Fruit fly (Drosophila melanogaster) whole organism, embryonic: ENCODE results near the gene MYPT-75D.

Source experiments
- Atf6 ChIP-seq: fragments of 200-800 bp; sonication (Bioruptor generic); IDR thresholded peaks from 2 replicates; pipeline ENCODE4 v1.3.6; 2022; ENCODE audit warnings: missing biosample characterization, missing genetic modification characterization
- BEAF-32 ChIP-seq: fragments of 200-800 bp; sonication (Bioruptor generic); optimal IDR thresholded peaks from 3 replicates; lab custom pipeline; 2017; ENCODE audit warnings: missing biosample characterization, missing genetic modification characterization, mild to moderate bottlenecking, moderate library complexity, missing genetic modification reagents
- Bdp1 ChIP-seq: fragments of 200-800 bp; sonication (Bioruptor generic); optimal IDR thresholded peaks from 3 replicates; lab custom pipeline; 2016; ENCODE audit warnings: missing biosample characterization, missing genetic modification characterization
- CG10267 ChIP-seq: fragments of 200-800 bp; sonication (Bioruptor generic); optimal IDR thresholded peaks from 2 replicates; lab custom pipeline; 2018; ENCODE audit warnings: missing biosample characterization, mild to moderate bottlenecking, missing genetic modification characterization, moderate library complexity
- CG10321 ChIP-seq: fragments of 200-800 bp; sonication (Bioruptor generic); IDR thresholded peaks from 2 replicates; pipeline ENCODE4 v1.3.6; 2022; ENCODE audit warnings: missing biosample characterization, missing genetic modification characterization
- CG10654 ChIP-seq: fragments of 200-800 bp; sonication (Bioruptor generic); optimal IDR thresholded peaks from 2 replicates; lab custom pipeline; 2016; ENCODE audit warnings: missing biosample characterization, missing genetic modification characterization
- CG10979 ChIP-seq: fragments of 200-800 bp; sonication (Bioruptor generic); optimal IDR thresholded peaks from 2 replicates; lab custom pipeline; 2018; ENCODE audit warnings: missing biosample characterization, mild to moderate bottlenecking, missing genetic modification characterization, moderate library complexity
- CG12299 ChIP-seq: fragments of 200-800 bp; sonication (Bioruptor generic); optimal IDR thresholded peaks from 2 replicates; lab custom pipeline; 2018; ENCODE audit warnings: missing biosample characterization, mild to moderate bottlenecking, missing genetic modification characterization
- CG12769 ChIP-seq: fragments of 200-800 bp; sonication (Bioruptor generic); optimal IDR thresholded peaks from 2 replicates; lab custom pipeline; 2019; ENCODE audit warnings: missing biosample characterization, mild to moderate bottlenecking, missing genetic modification characterization, moderate library complexity
- CG13296 ChIP-seq: fragments of 200-800 bp; sonication (Bioruptor generic); optimal IDR thresholded peaks from 3 replicates; lab custom pipeline; 2018; ENCODE audit warnings: missing biosample characterization, mild to moderate bottlenecking, missing genetic modification characterization
- CG13775 ChIP-seq: fragments of 200-800 bp; sonication (Bioruptor generic); optimal IDR thresholded peaks from 3 replicates; lab custom pipeline; 2017; ENCODE audit warnings: missing biosample characterization, mild to moderate bottlenecking, missing genetic modification characterization
- CG14441 ChIP-seq: fragments of 200-800 bp; sonication (Bioruptor generic); IDR thresholded peaks from 2 replicates; pipeline ENCODE4 v1.3.6; 2022; ENCODE audit warnings: missing biosample characterization, missing genetic modification characterization
- CG14667 ChIP-seq: fragments of 200-800 bp; sonication (Bioruptor generic); IDR thresholded peaks from 2 replicates; pipeline ENCODE4 v1.3.6; 2022; ENCODE audit warnings: missing biosample characterization, missing genetic modification characterization
- CG1602 ChIP-seq: fragments of 200-800 bp; sonication (Bioruptor generic); optimal IDR thresholded peaks from 3 replicates; lab custom pipeline; 2016; ENCODE audit warnings: missing biosample characterization, missing genetic modification characterization
- CG1603 ChIP-seq: fragments of 200-800 bp; sonication (Bioruptor generic); optimal IDR thresholded peaks from 2 replicates; lab custom pipeline; 2019; ENCODE audit warnings: missing biosample characterization, mild to moderate bottlenecking, missing genetic modification characterization, moderate library complexity
- CG17385 ChIP-seq: fragments of 200-800 bp; sonication (Bioruptor generic); optimal IDR thresholded peaks from 3 replicates; lab custom pipeline; 2018; ENCODE audit warnings: missing biosample characterization, mild to moderate bottlenecking, missing genetic modification characterization
- CG17612 ChIP-seq: fragments of 200-800 bp; sonication (Bioruptor generic); IDR thresholded peaks from 2 replicates; pipeline ENCODE4 v1.3.6; 2022; ENCODE audit warnings: missing biosample characterization, missing genetic modification characterization
- CG17829 ChIP-seq: fragments of 200-800 bp; optimal IDR thresholded peaks from 2 replicates; lab custom pipeline; 2019; ENCODE audit warnings: missing biosample characterization, mild to moderate bottlenecking, missing genetic modification characterization, moderate library complexity
- CG1792 ChIP-seq: fragments of 200-800 bp; sonication (Bioruptor generic); optimal IDR thresholded peaks from 2 replicates; lab custom pipeline; 2016; ENCODE audit warnings: missing biosample characterization, missing genetic modification characterization
- CG2678 ChIP-seq: fragments of 200-800 bp; sonication (Bioruptor generic); optimal IDR thresholded peaks from 3 replicates; lab custom pipeline; 2019; ENCODE audit warnings: missing biosample characterization, mild to moderate bottlenecking, missing genetic modification characterization, moderate library complexity
- CG34422 ChIP-seq: fragments of 200-800 bp; sonication (Bioruptor generic); IDR thresholded peaks from 3 replicates; pipeline ENCODE4 v1.3.6; 2022; ENCODE audit warnings: missing biosample characterization, missing genetic modification characterization
- CG3995 ChIP-seq: fragments of 200-800 bp; sonication (Bioruptor generic); optimal IDR thresholded peaks from 3 replicates; lab custom pipeline; 2016; ENCODE audit warnings: missing biosample characterization, missing genetic modification characterization
- CG6272 ChIP-seq: fragments of 200-800 bp; sonication (Bioruptor generic); IDR thresholded peaks from 2 replicates; pipeline ENCODE4 v1.3.6; 2022; ENCODE audit warnings: missing biosample characterization, missing genetic modification characterization
- CG7839 ChIP-seq: fragments of 200-800 bp; sonication (Bioruptor generic); optimal IDR thresholded peaks from 3 replicates; lab custom pipeline; 2018; ENCODE audit warnings: missing biosample characterization, mild to moderate bottlenecking, missing genetic modification characterization, moderate library complexity
- CG8290 ChIP-seq, 3 experiments: fragments of 200-800 bp; sonication (Bioruptor generic); optimal IDR thresholded peaks; 2 replicates each; lab custom pipeline; 2016 to 2019; ENCODE audit warnings: missing biosample characterization in 3 of 3, missing genetic modification characterization in 3 of 3, mild to moderate bottlenecking in 2 of 3, moderate library complexity in 1 of 3
- CG9437 ChIP-seq: fragments of 200-800 bp; sonication (Bioruptor generic); optimal IDR thresholded peaks from 2 replicates; lab custom pipeline; 2018; ENCODE audit warnings: missing biosample characterization, mild to moderate bottlenecking, missing genetic modification characterization
- Gug ChIP-seq: fragments of 200-800 bp; sonication (Bioruptor generic); IDR thresholded peaks from 4 replicates; pipeline ENCODE4 v1.3.6; 2022; ENCODE audit warnings: missing biosample characterization, missing genetic modification characterization
- Max ChIP-seq: fragments of 200-800 bp; sonication (Bioruptor generic); optimal IDR thresholded peaks from 2 replicates; lab custom pipeline; 2016; ENCODE audit warnings: missing biosample characterization, mild to moderate bottlenecking, missing genetic modification characterization
- Med ChIP-seq: fragments of 200-800 bp; sonication (Bioruptor generic); peaks from one replicate; lab custom pipeline; 2016; ENCODE audit warnings: missing biosample characterization, missing genetic modification characterization, mild to moderate bottlenecking, inconsistent platforms, moderate library complexity
- Mrtf ChIP-seq: fragments of 200-800 bp; sonication (Bioruptor generic); IDR thresholded peaks from 3 replicates; pipeline ENCODE4 v1.3.6; 2022; ENCODE audit warnings: missing biosample characterization, missing genetic modification characterization
- NFAT ChIP-seq: fragments of 200-800 bp; sonication (Bioruptor generic); IDR thresholded peaks from 2 replicates; pipeline ENCODE4 v1.3.6; 2022; ENCODE audit warnings: missing biosample characterization, missing genetic modification characterization
- Ssrp ChIP-seq: fragments of 200-800 bp; sonication (Bioruptor generic); optimal IDR thresholded peaks from 2 replicates; lab custom pipeline; 2018; ENCODE audit warnings: missing biosample characterization, mild to moderate bottlenecking, missing genetic modification characterization, moderate library complexity
- bbx ChIP-seq: fragments of 200-800 bp; sonication (Bioruptor generic); IDR thresholded peaks from 2 replicates; pipeline ENCODE4 v1.3.6; 2022; ENCODE audit warnings: missing biosample characterization, missing genetic modification characterization; ENCODE audit not compliant: partially characterized antibody
- cg ChIP-seq: fragments of 200-800 bp; sonication (Bioruptor generic); optimal IDR thresholded peaks from 3 replicates; lab custom pipeline; 2019; ENCODE audit warnings: missing biosample characterization, mild to moderate bottlenecking, missing genetic modification characterization, moderate library complexity
- crp ChIP-seq, 2 experiments: fragments of 200-800 bp; sonication (Bioruptor generic); optimal IDR thresholded peaks; 2 replicates in 1 of 2; 3 replicates in 1 of 2; lab custom pipeline; 2017; ENCODE audit warnings: missing biosample characterization in 2 of 2, missing genetic modification characterization in 2 of 2, mild to moderate bottlenecking in 1 of 2, moderate library complexity in 1 of 2
- dati ChIP-seq: fragments of 200-800 bp; sonication (Bioruptor generic); IDR thresholded peaks from 2 replicates; pipeline ENCODE4 v1.3.6; 2022; ENCODE audit warnings: missing biosample characterization, missing genetic modification characterization
- dpn ChIP-seq, 2 experiments: fragments of 200-800 bp; sonication (Bioruptor generic); optimal IDR thresholded peaks; 3 replicates each; lab custom pipeline; 2016; ENCODE audit warnings: missing biosample characterization in 2 of 2, missing genetic modification characterization in 2 of 2
- hkb ChIP-seq, 2 experiments: fragments of 200-800 bp in 1 of 2; fragments of >200 bp in 1 of 2; sonication (Bioruptor generic) in 1 of 2; IDR thresholded peaks in 1 of 2; optimal IDR thresholded peaks in 1 of 2; 2 replicates each; pipeline versions ENCODE4 v1.3.6 to Lab custom; 2017 to 2022; ENCODE audit warnings: missing biosample characterization in 1 of 2, missing genetic modification characterization in 1 of 2
- jigr1 ChIP-seq: fragments of 200-800 bp; sonication (Bioruptor generic); IDR thresholded peaks from 3 replicates; pipeline ENCODE4 v1.3.6; 2022; ENCODE audit warnings: missing biosample characterization, missing genetic modification characterization
- lola ChIP-seq, 3 experiments: fragments of >200 bp in 2 of 3; fragments of 200-800 bp in 1 of 3; sonication (Bioruptor generic) in 1 of 3; optimal IDR thresholded peaks; 2 replicates each; lab custom pipeline; 2017 to 2019; ENCODE audit warnings: missing biosample characterization in 3 of 3, missing genetic modification characterization in 3 of 3, mild to moderate bottlenecking in 1 of 3, moderate library complexity in 1 of 3
- nom ChIP-seq: fragments of 200-800 bp; sonication (Bioruptor generic); optimal IDR thresholded peaks from 2 replicates; lab custom pipeline; 2017; ENCODE audit warnings: missing biosample characterization, missing genetic modification characterization, mild to moderate bottlenecking, moderate library complexity, missing genetic modification reagents
- oc ChIP-seq: fragments of 200-800 bp; sonication (Bioruptor generic); optimal IDR thresholded peaks from 2 replicates; lab custom pipeline; 2018; ENCODE audit warnings: missing biosample characterization, mild to moderate bottlenecking, missing genetic modification characterization, moderate library complexity
- pfk ChIP-seq: fragments of 200-800 bp; sonication (Bioruptor generic); optimal IDR thresholded peaks from 2 replicates; lab custom pipeline; 2018; ENCODE audit warnings: missing biosample characterization, mild to moderate bottlenecking, missing genetic modification characterization, moderate library complexity
- pros ChIP-seq: fragments of 200-800 bp; sonication (Bioruptor generic); optimal IDR thresholded peaks from 3 replicates; lab custom pipeline; 2019; ENCODE audit warnings: missing biosample characterization, mild to moderate bottlenecking, missing genetic modification characterization, moderate library complexity
- rib ChIP-seq: fragments of 200-800 bp; sonication (Bioruptor generic); IDR thresholded peaks from 2 replicates; pipeline ENCODE4 v1.3.6; 2022; ENCODE audit warnings: missing biosample characterization, missing genetic modification characterization
- run ChIP-seq: fragments of 200-800 bp; sonication (Bioruptor generic); optimal IDR thresholded peaks from 3 replicates; lab custom pipeline; 2018; ENCODE audit warnings: missing biosample characterization, mild to moderate bottlenecking, missing genetic modification characterization
- slbo ChIP-seq: fragments of 200-800 bp; sonication (Bioruptor generic); IDR thresholded peaks from 2 replicates; pipeline ENCODE4 v1.3.6; 2022; ENCODE audit warnings: missing biosample characterization, missing genetic modification characterization
- vvl ChIP-seq: fragments of 200-800 bp; sonication (Bioruptor generic); IDR thresholded peaks from 2 replicates; pipeline ENCODE4 v1.3.6; 2022; ENCODE audit warnings: missing biosample characterization, missing genetic modification characterization
- wor ChIP-seq: fragments of 200-800 bp; sonication (Bioruptor generic); IDR thresholded peaks from 2 replicates; pipeline ENCODE4 v1.3.6; 2022; ENCODE audit warnings: missing biosample characterization, missing genetic modification characterization

MYPT-75D gene

DNA sequence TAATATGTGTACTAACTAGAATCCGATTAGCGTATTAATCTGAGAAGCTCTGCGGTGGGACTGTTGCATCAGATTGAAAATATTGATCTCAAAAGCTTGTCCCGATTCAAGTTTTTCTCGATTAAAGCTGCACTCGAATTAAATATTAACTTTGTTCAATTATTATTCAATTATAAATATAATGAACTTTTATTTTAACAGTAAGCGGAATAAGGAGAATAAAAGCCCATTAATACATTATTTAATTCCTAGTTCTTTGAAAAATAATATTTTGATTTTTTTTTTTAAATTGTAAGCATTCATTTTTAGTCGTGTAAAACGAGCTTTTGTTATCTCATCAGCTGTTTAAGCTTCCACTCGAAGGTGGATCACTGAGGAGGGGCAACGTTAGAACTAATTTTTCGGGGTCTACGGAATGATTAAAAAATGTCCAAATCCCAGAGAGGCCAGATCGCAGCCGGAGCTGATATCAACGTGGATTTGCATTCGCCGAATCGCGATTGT, 49.7 kb downstream of the MYPT-75D start, which contains the start of the genes GNBP2 and GNBP1 (continued):
- TF ChIP-seq CG8290 (GFP tag; optimal IDR thresholded peaks at IDR 0.05; lab: Kevin White, UChicago) (no peak), CG8290 (tag; optimal IDR thresholded peaks at IDR 0.05; lab: Kevin White, UChicago) (no peak), CG10979 (tag; lab: Kevin White, UChicago) (peak; percentile 59), lola (GFP tag; optimal IDR thresholded peaks at IDR 0.05; lab: Kevin White, UChicago) (peak in 1 of 3 experiments; percentile 20), vvl (GFP tag; lab: Robert Waterston, UW) (peak; percentile 84), CG14667 (GFP tag; lab: Robert Waterston, UW) (peak; percentile 53; the same call in 1 of the 2 replicates), Ssrp (tag; lab: Kevin White, UChicago) (peak; percentile 37), CG13296 (GFP tag; lab: Kevin White, UChicago) (peak; percentile 48), CG10321 (0 out of 2 replicates have a peak, but pooled peaks have one; percentile 9), Max (GFP tag; lab: Kevin White, UChicago) (peak; percentile 22), Atf6 (peak; percentile 71), bbx (GFP tag; lab: Robert Waterston, UW) (no peak), CG9437 (GFP tag; lab: Kevin White, UChicago) (peak; percentile 39), BEAF-32 (no peak), CG2678 (peak; percentile 87), CG17612 (GFP tag; lab: Robert Waterston, UW) (no peak), run (peak; percentile 37), hkb (optimal IDR thresholded peaks at IDR 0.05; lab: Kevin White, UChicago) (no peak), hkb (GFP tag; IDR thresholded peaks at IDR 0.05; lab: Robert Waterston, UW) (peak; percentile 74), rib (no peak), Med (GFP tag; lab: Kevin White, UChicago) (peak; percentile 33), CG1602 (GFP tag; lab: Kevin White, UChicago) (no peak), CG12299 (peak; percentile 44), CG3995 (no peak), pros (GFP tag; lab: Kevin White, UChicago) (no peak), Bdp1 (no peak), CG10654 (GFP tag; lab: Kevin White, UChicago) (peak; percentile 17), CG17829 (tag; lab: Kevin White, UChicago) (peak; percentile 42), CG1603 (no peak), CG14441 (GFP tag; lab: Robert Waterston, UW) (peak; percentile 54), Mrtf (GFP tag; lab: Robert Waterston, UW) (no peak), CG12769 (tag; lab: Kevin White, UChicago) (no peak), wor (GFP tag; lab: Robert Waterston, UW) (no peak), dpn (GFP tag; optimal IDR thresholded peaks at IDR 0.05; lab: Kevin White, UChicago) (peak in 1 of 2 experiments; percentile 12), CG17385 (GFP tag; lab: Kevin White, UChicago) (peak; percentile 61), NFAT (no peak), CG34422 (GFP tag; lab: Robert Waterston, UW) (0 out of 3 replicates have a peak, but pooled peaks have one; percentile 10), CG13775 (GFP tag; lab: Kevin White, UChicago) (peak; percentile 18), Gug (0 out of 4 replicates have a peak, but pooled peaks have one; percentile 21), nom (GFP tag; lab: Kevin White, UChicago) (peak; percentile 52), dati (GFP tag; lab: Robert Waterston, UW) (no peak), CG6272 (peak; percentile 37; the same call in 1 of the 2 replicates), jigr1 (GFP tag; lab: Robert Waterston, UW) (no peak), CG7839 (tag; lab: Kevin White, UChicago) (peak; percentile 78), pfk (no peak), CG1792 (GFP tag; lab: Kevin White, UChicago) (no peak), CG10267 (peak; percentile 50), crp (GFP tag; optimal IDR thresholded peaks at IDR 0.05; lab: Kevin White, UChicago) (peak in 1 of 2 experiments; percentile 60), oc (no peak), slbo (peak; percentile 65), cg (GFP tag; lab: Kevin White, UChicago) (no peak)
